Worm (Caenorhabditis elegans) whole organism, mixed stage, embryonic: ENCODE data around the gene Y54G2A.19.
"Not testable (repeated sequence)": the region's sequence is repeated elsewhere in the genome, so short reads cannot be mapped to it uniquely, and the experiment has no call there.

Experiments
- M03D4.4 ChIP-seq: sonication (generic microtip); optimal IDR thresholded peaks from 2 replicates; lab custom pipeline; 2017; ENCODE audit warnings: mild to moderate bottlenecking, missing genetic modification characterization, missing compliant biosample characterization
- bed-3 ChIP-seq: fragments of 200-800 bp; sonication (Bioruptor generic); optimal IDR thresholded peaks from 3 replicates; lab custom pipeline; 2018; ENCODE audit warnings: mild to moderate bottlenecking, missing genetic modification characterization, moderate library complexity, missing compliant biosample characterization
- blmp-1 ChIP-seq: fragments of 150-350 bp; optimal IDR thresholded peaks from 2 replicates; lab custom pipeline; 2014; ENCODE audit warnings: missing biosample characterization, missing genetic modification characterization
- ceh-43 ChIP-seq: fragments of 200-800 bp; sonication (Bioruptor generic); optimal IDR thresholded peaks from 2 replicates; lab custom pipeline; 2018; ENCODE audit warnings: mild to moderate bottlenecking, missing genetic modification characterization, moderate library complexity, missing compliant biosample characterization
- ceh-83 ChIP-seq: fragments of 200-800 bp; sonication (Bioruptor generic); optimal IDR thresholded peaks from 2 replicates; lab custom pipeline; 2018; ENCODE audit warnings: mild to moderate bottlenecking, missing genetic modification characterization, missing compliant biosample characterization
- ces-1 ChIP-seq: fragments of 150-350 bp; optimal IDR thresholded peaks from 2 replicates; lab custom pipeline; 2014; ENCODE audit warnings: missing biosample characterization, missing genetic modification reagents, missing genetic modification characterization
- cnd-1 ChIP-seq: fragments of 200-800 bp; sonication (Bioruptor generic); optimal IDR thresholded peaks from 2 replicates; lab custom pipeline; 2018; ENCODE audit warnings: mild to moderate bottlenecking, missing genetic modification characterization, missing compliant biosample characterization
- drap-1 ChIP-seq: fragments of 200-800 bp; sonication (Bioruptor generic); optimal IDR thresholded peaks from 3 replicates; lab custom pipeline; 2018; ENCODE audit warnings: mild to moderate bottlenecking, missing genetic modification characterization, missing compliant biosample characterization
- elt-1 ChIP-seq: sonication (generic microtip); optimal IDR thresholded peaks from 2 replicates; lab custom pipeline; 2017; ENCODE audit warnings: missing genetic modification characterization, mild to moderate bottlenecking, missing compliant biosample characterization, antibody characterized with exemption, moderate library complexity, borderline replicate concordance; ENCODE audit not compliant: insufficient read depth
- elt-3 ChIP-seq: fragments of 150-350 bp; optimal IDR thresholded peaks from 2 replicates; lab custom pipeline; 2014; ENCODE audit warnings: missing biosample characterization, missing genetic modification characterization
- flh-1 ChIP-seq: fragments of 200-800 bp; sonication (Bioruptor generic); optimal IDR thresholded peaks from 2 replicates; lab custom pipeline; 2018; ENCODE audit warnings: mild to moderate bottlenecking, missing genetic modification characterization, moderate library complexity, missing compliant biosample characterization
- hlh-1 ChIP-seq: fragments of 150-350 bp; optimal IDR thresholded peaks from 2 replicates; lab custom pipeline; 2014; ENCODE audit warnings: missing biosample characterization, missing genetic modification reagents, missing genetic modification characterization
- lin-13 ChIP-seq: fragments of 150-350 bp; optimal IDR thresholded peaks from 2 replicates; lab custom pipeline; 2014; ENCODE audit warnings: missing biosample characterization, missing genetic modification characterization
- lsy-2 ChIP-seq: fragments of 150-350 bp; optimal IDR thresholded peaks from 2 replicates; lab custom pipeline; 2014; ENCODE audit warnings: missing biosample characterization, missing genetic modification characterization
- mab-5 ChIP-seq: fragments of 150-350 bp; optimal IDR thresholded peaks from 2 replicates; lab custom pipeline; 2014; ENCODE audit warnings: missing biosample characterization, missing genetic modification characterization
- mls-2 ChIP-seq: sonication (generic microtip); optimal IDR thresholded peaks from 2 replicates; lab custom pipeline; 2016; ENCODE audit warnings: mild to moderate bottlenecking, missing genetic modification characterization, moderate library complexity, missing compliant biosample characterization
- nhr-12 ChIP-seq: fragments of 150-350 bp; optimal IDR thresholded peaks from 2 replicates; lab custom pipeline; 2014; ENCODE audit warnings: missing biosample characterization, missing genetic modification characterization
- nhr-2 ChIP-seq: fragments of 150-350 bp; optimal IDR thresholded peaks from 2 replicates; lab custom pipeline; 2014; ENCODE audit warnings: missing biosample characterization, missing genetic modification characterization
- nhr-237 ChIP-seq: fragments of 150-350 bp; optimal IDR thresholded peaks from 2 replicates; lab custom pipeline; 2014; ENCODE audit warnings: missing biosample characterization, missing genetic modification characterization
- nhr-28 ChIP-seq: fragments of 150-350 bp; optimal IDR thresholded peaks from 2 replicates; lab custom pipeline; 2014; ENCODE audit warnings: missing biosample characterization, missing genetic modification characterization
- nhr-76 ChIP-seq: sonication (generic microtip); optimal IDR thresholded peaks from 2 replicates; lab custom pipeline; 2017; ENCODE audit warnings: missing biosample characterization, missing genetic modification characterization
- pha-4 ChIP-seq: fragments of 150-350 bp; optimal IDR thresholded peaks from 2 replicates; lab custom pipeline; 2018; ENCODE audit warnings: missing biosample characterization, missing genetic modification reagents, missing genetic modification characterization
- sem-2 ChIP-seq: fragments of 200-800 bp; sonication (Bioruptor generic); optimal IDR thresholded peaks from 2 replicates; lab custom pipeline; 2018; ENCODE audit warnings: mild to moderate bottlenecking, missing genetic modification characterization, missing compliant biosample characterization
- snpc-4 ChIP-seq: fragments of 150-350 bp; optimal IDR thresholded peaks from 2 replicates; lab custom pipeline; 2014; ENCODE audit warnings: missing biosample characterization, missing genetic modification characterization
- sptf-1 ChIP-seq: sonication (generic microtip); optimal IDR thresholded peaks from 2 replicates; lab custom pipeline; 2017; ENCODE audit warnings: mild to moderate bottlenecking, missing genetic modification characterization, moderate library complexity, missing compliant biosample characterization
- tbx-8 ChIP-seq: fragments of 200-800 bp; sonication (Bioruptor generic); optimal IDR thresholded peaks from 2 replicates; lab custom pipeline; 2018; ENCODE audit warnings: mild to moderate bottlenecking, missing genetic modification characterization, moderate library complexity, missing compliant biosample characterization
- unc-120 ChIP-seq: sonication (generic microtip); optimal IDR thresholded peaks from 2 replicates; lab custom pipeline; 2017; ENCODE audit warnings: missing genetic modification characterization, missing compliant biosample characterization; ENCODE audit not compliant: poor library complexity, severe bottlenecking
- unc-39 ChIP-seq: fragments of 150-350 bp; optimal IDR thresholded peaks from 2 replicates; lab custom pipeline; 2014; ENCODE audit warnings: missing biosample characterization, missing genetic modification characterization
- unc-62 ChIP-seq: fragments of 150-350 bp; optimal IDR thresholded peaks from 2 replicates; lab custom pipeline; 2014; ENCODE audit warnings: missing biosample characterization, missing genetic modification reagents, missing genetic modification characterization
- zip-8 ChIP-seq: fragments of 150-350 bp; optimal IDR thresholded peaks from 2 replicates; lab custom pipeline; 2014; ENCODE audit warnings: missing biosample characterization, missing genetic modification characterization
- ztf-11 ChIP-seq: fragments of 150-350 bp; optimal IDR thresholded peaks from 2 replicates; lab custom pipeline; 2014; ENCODE audit warnings: missing biosample characterization, missing genetic modification characterization

The Y54G2A.19 gene

DNA sequence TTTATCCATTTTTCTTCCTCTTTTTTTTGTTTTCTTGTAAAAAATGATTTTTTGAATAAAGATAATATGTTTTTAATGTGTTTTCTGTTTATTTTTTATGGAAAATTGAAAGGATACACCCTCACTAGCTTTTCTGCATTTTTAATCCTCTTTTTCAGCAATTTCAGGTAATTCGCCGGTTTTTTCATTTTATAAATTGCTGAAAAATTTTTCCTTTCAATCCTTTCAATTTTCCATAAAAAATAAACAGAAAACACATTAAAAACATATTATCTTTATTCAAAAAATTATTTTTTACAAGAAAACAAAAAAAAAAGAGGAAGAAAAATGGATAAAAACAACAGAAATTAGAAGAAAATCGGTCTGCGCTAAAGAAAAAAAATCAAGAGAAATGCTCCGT, 23.2 kb upstream of the Y54G2A.19 start, which contains the start of gene Y54G2A.50:
TSS of gene Y54G2A.50 (plus strand) at position 301 of the 400 bp plus-strand sequence.
- TF ChIP-seq snpc-4, mls-2, ztf-11 (tag; lab: Kevin White, UChicago): not testable (repeated sequence)

DNA sequence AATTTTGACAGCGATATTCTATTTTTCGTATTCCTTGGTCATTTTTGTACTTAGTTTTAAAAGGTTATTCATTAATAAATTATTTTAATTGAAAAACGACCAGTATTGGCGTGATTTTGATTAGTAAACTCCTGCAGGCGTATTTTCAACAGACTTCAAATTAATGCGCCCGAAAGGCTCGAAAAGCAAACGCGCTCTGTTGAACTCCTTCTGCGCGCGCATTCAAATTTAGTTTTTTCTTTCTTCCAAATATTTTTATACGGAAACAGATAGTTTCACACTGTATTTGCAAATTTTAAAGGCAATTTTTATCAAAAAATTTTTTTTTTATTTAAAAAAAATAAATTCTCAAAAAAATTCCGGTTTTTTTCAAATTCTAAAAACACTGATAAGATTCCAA, 21.5 kb upstream of the Y54G2A.19 start:
- TF ChIP-seq flh-1 (no peak), unc-120 (tag; lab: Kevin White, UChicago) (no peak), ceh-43 (no peak), sem-2 (no peak), lin-13 (tag; lab: Kevin White, UChicago) (no peak), M03D4.4 (tag; lab: Kevin White, UChicago) (no peak), tbx-8 (GFP tag; lab: Kevin White, UChicago) (no peak), bed-3 (GFP tag; lab: Kevin White, UChicago) (no peak), blmp-1 (no peak), nhr-12 (tag; lab: Kevin White, UChicago) (no peak), drap-1 (GFP tag; lab: Kevin White, UChicago) (no peak), elt-3 (tag; lab: Kevin White, UChicago) (no peak), nhr-76 (no peak), elt-1 (no peak), nhr-28 (tag; lab: Kevin White, UChicago) (no peak), pha-4 (no peak)

DNA sequence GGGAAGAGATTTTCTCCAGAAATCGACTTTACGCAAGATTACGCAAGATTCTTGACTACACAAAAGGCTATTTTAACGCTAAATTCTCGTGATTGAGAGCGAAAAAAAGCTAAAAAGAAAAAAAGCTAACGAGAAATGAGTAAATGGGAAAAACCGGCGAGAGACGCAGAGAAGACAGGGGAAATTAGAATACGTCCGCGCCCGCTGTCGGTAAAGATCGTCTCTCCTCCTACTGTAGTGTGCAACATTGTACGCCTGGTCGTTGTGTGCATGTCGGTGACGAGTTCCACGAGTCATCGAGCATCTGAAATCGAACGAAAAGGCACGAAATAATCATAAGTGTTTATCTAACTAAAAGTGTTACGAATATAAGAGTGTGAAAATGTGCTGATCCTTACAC, 20.0 kb upstream of the Y54G2A.19 start:
- no peak for TF ChIP-seq flh-1
- TF ChIP-seq blmp-1 = no peak
- no peak for TF ChIP-seq lsy-2
- no peak for TF ChIP-seq unc-39 (tag; lab: Kevin White, UChicago)
- TF ChIP-seq bed-3 (GFP tag; lab: Kevin White, UChicago) = no peak
- no peak for TF ChIP-seq pha-4
- TF ChIP-seq ceh-43 = no peak
- TF ChIP-seq, all 35 proteins: peak for 0

DNA sequence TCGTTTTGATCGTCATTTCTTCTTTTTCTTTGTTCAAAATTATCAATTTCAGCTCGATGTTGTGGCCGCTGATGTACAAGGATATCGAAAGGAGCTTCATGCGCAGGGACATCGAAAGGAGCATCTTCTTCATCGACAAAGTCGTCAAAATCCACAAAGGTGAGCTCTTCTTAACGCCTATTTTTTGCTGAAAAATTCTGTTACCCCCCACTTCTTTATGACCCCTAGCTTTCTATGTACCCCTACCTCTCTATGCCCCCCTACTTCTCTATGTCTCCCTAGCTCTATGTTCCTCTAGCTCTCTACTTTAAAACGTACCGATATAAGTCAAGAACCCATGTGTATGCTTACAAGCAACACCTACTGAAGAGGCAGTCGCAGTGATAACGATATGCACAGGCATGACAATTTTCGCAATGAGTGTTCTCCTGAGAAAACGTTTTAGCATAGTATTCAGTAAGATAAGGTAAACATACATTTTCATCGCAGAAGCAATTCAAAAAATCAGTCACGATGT, 3.2 kb upstream of the Y54G2A.19 start, which contains the start of gene Y54G2A.36:
TSS of gene Y54G2A.36 (plus strand) at position 51 of the 517 bp plus-strand sequence.
- TF ChIP-seq bed-3 (GFP tag; lab: Kevin White, UChicago) = no peak

DNA sequence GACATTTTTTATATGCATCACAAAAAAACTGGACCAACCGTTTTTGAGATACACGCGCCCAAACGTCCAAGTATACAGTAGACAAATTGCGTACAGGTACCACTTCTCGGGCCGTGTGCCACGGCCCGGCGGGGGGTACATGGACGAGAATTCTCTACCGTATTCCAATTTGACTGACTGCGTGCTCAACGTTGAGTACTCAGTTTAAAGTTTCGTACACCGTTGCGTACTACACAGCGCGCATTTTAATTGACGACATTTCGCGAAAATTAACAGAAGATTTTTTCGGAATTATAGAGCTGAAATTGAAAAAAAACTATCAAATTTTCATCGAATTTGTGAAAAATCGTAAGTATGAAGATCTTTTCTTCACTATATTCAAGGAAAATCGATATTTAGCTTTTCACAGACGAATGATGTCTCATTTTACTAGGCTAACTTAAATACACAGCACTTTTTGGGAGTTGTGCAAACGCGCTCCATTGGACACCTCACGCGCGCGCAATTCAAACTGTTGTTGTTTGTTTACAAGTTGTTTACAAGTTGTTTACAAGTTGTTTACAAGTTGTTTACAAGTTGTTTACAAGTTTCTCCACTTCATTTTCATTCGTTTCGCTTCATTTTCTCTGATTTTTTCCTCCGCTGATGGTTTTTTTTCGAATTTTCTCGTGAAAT, 1.6 kb upstream of the Y54G2A.19 start:
- TF ChIP-seq lsy-2 = peak; percentile 20

DNA sequence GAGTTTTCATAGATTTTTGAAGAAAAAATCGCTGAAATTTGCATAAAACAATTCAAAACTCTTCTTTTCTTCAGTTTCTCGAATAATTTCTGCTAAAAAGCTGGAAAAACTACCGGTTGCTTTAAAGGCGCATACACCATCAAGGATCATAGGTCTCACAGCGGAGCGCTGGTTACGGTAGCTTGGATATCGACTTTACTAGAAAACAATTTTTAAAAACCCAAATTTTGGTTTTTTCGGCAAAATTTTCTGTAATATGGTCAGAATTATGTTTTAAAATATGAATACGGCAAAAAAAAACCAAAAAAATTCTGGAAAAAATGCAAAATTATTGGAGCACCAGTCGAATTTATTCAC, 1.1 kb downstream of the Y54G2A.19 start:
- TF ChIP-seq elt-1 (no peak), ces-1 (no peak), nhr-28 (tag; lab: Kevin White, UChicago) (no peak), unc-62 (GFP tag; lab: Kevin White, UChicago) (no peak), mls-2 (tag; lab: Kevin White, UChicago) (no peak), drap-1 (GFP tag; lab: Kevin White, UChicago) (no peak), unc-39 (tag; lab: Kevin White, UChicago) (no peak), hlh-1 (tag; lab: Kevin White, UChicago) (no peak), ceh-83 (GFP tag; lab: Kevin White, UChicago) (no peak), lin-13 (tag; lab: Kevin White, UChicago) (no peak)

DNA sequence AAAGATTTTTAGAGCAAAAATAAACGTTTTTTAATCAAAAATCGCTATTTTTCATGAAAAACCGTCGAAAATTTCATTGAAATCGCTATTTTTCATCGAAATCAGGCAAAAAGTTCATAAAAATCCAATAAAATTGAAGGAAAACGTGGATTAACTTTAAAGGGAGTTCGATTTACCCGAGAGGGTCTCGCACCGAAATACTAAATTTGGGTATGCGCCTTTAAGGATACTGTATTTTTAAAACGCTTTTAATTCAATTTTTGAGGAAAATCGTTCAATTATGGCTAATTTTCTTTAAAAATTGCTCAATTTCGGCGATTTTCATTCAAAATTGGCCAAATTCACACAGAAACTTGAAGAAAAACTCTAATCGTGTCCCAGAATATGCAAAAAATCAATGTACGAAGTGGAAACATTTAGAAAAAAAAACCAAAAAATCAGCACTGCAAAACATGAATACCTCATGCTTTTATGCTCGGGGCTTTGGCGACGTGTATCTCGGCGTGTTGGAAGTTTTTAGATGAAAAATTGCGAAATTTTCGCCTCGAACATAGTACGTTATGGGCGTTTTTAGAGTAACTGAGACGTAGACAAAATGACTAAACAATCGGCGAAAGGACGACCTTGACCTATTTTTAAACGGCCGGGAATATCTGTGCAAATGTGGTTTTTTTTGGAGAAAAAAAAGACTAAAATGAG, 1.6 kb downstream of the Y54G2A.19 start:
- TF ChIP-seq nhr-12 (tag; lab: Kevin White, UChicago) = no peak
- no peak for TF ChIP-seq nhr-2 (tag; lab: Kevin White, UChicago)
- TF ChIP-seq mls-2 (tag; lab: Kevin White, UChicago) = no peak
- TF ChIP-seq mab-5 = no peak
- no peak for TF ChIP-seq elt-3 (tag; lab: Kevin White, UChicago)
- TF ChIP-seq ceh-83 (GFP tag; lab: Kevin White, UChicago) = no peak
- no peak for TF ChIP-seq blmp-1
- no peak for TF ChIP-seq nhr-237
- no peak for TF ChIP-seq tbx-8 (GFP tag; lab: Kevin White, UChicago)
- no peak for TF ChIP-seq unc-120 (tag; lab: Kevin White, UChicago)
- no peak for TF ChIP-seq cnd-1 (tag; lab: Kevin White, UChicago)
- no peak for TF ChIP-seq M03D4.4 (tag; lab: Kevin White, UChicago)
- TF ChIP-seq bed-3 (GFP tag; lab: Kevin White, UChicago) = no peak
- TF ChIP-seq unc-62 (GFP tag; lab: Kevin White, UChicago) = no peak
- no peak for TF ChIP-seq pha-4
- TF ChIP-seq zip-8 (tag; lab: Kevin White, UChicago) = no peak
- TF ChIP-seq sptf-1 = no peak
- TF ChIP-seq, all 35 proteins: peak for 0
